Fruit fly (Drosophila melanogaster) whole organism, embryonic: ENCODE data around the gene CG14883.

ENCODE experiments used
- CG10462 ChIP-seq: fragments of 200-800 bp; sonication (Bioruptor generic); optimal IDR thresholded peaks from 2 replicates; lab custom pipeline; 2016; ENCODE audit warnings: missing biosample characterization, missing genetic modification characterization
- CG11085 ChIP-seq: fragments of 200-800 bp; sonication (Bioruptor generic); IDR thresholded peaks from 2 replicates; pipeline ENCODE4 v1.3.6; 2022; ENCODE audit warnings: missing biosample characterization, missing genetic modification characterization
- CG12299 ChIP-seq: fragments of 200-800 bp; sonication (Bioruptor generic); optimal IDR thresholded peaks from 2 replicates; lab custom pipeline; 2018; ENCODE audit warnings: missing biosample characterization, mild to moderate bottlenecking, missing genetic modification characterization
- CG12391 ChIP-seq: fragments of 200-800 bp; sonication (Bioruptor generic); optimal IDR thresholded peaks from 3 replicates; lab custom pipeline; 2018; ENCODE audit warnings: missing biosample characterization, mild to moderate bottlenecking, missing genetic modification characterization, moderate library complexity
- CG12744 ChIP-seq: fragments of 200-800 bp; sonication (Bioruptor generic); optimal IDR thresholded peaks from 2 replicates; lab custom pipeline; 2016; ENCODE audit warnings: missing biosample characterization, missing genetic modification characterization
- CG12769 ChIP-seq: fragments of 200-800 bp; sonication (Bioruptor generic); optimal IDR thresholded peaks from 2 replicates; lab custom pipeline; 2019; ENCODE audit warnings: missing biosample characterization, mild to moderate bottlenecking, missing genetic modification characterization, moderate library complexity
- CG15269 ChIP-seq: fragments of 200-800 bp; sonication (Bioruptor generic); optimal IDR thresholded peaks from 2 replicates; lab custom pipeline; 2018; ENCODE audit warnings: missing biosample characterization, mild to moderate bottlenecking, missing genetic modification characterization, moderate library complexity
- CG15514 ChIP-seq: fragments of 200-800 bp; sonication (Bioruptor generic); optimal IDR thresholded peaks from 3 replicates; lab custom pipeline; 2017; ENCODE audit warnings: missing biosample characterization, missing genetic modification characterization, mild to moderate bottlenecking, moderate library complexity, missing genetic modification reagents
- CG16815 ChIP-seq: fragments of 200-800 bp; sonication (Bioruptor generic); optimal IDR thresholded peaks from 3 replicates; lab custom pipeline; 2017; ENCODE audit warnings: missing biosample characterization, mild to moderate bottlenecking, missing genetic modification characterization
- CG17361 ChIP-seq: fragments of 200-800 bp; sonication (Bioruptor generic); IDR thresholded peaks from 3 replicates; pipeline ENCODE4 v1.3.6; 2022; ENCODE audit warnings: missing biosample characterization, missing genetic modification characterization
- CG1832 ChIP-seq: fragments of 200-800 bp; sonication (Bioruptor generic); optimal IDR thresholded peaks from 2 replicates; lab custom pipeline; 2017; ENCODE audit warnings: missing biosample characterization, mild to moderate bottlenecking, missing genetic modification characterization, inconsistent platforms
- CG3163 ChIP-seq: fragments of 200-800 bp; sonication (Bioruptor generic); optimal IDR thresholded peaks from 3 replicates; lab custom pipeline; 2016; ENCODE audit warnings: missing biosample characterization, missing genetic modification characterization
- CG32532 ChIP-seq: fragments of 200-800 bp; sonication (Bioruptor generic); IDR thresholded peaks from 2 replicates; pipeline ENCODE4 v1.3.6; 2022; ENCODE audit warnings: missing biosample characterization, missing genetic modification characterization
- CG3726 ChIP-seq: fragments of 200-800 bp; sonication (Bioruptor generic); IDR thresholded peaks from 3 replicates; pipeline ENCODE4, ENCODE4 v1.3.6; 2022; ENCODE audit warnings: missing biosample characterization, missing genetic modification characterization
- CG4282 ChIP-seq: fragments of 200-800 bp; sonication (Bioruptor generic); optimal IDR thresholded peaks from 2 replicates; lab custom pipeline; 2016; ENCODE audit warnings: missing biosample characterization, missing genetic modification characterization
- CG4424 ChIP-seq: fragments of 200-800 bp; sonication (Bioruptor generic); optimal IDR thresholded peaks from 3 replicates; lab custom pipeline; 2016; ENCODE audit warnings: missing biosample characterization, missing genetic modification characterization
- CG7271 ChIP-seq: fragments of 200-800 bp; sonication (Bioruptor generic); optimal IDR thresholded peaks from 2 replicates; lab custom pipeline; 2018; ENCODE audit warnings: missing biosample characterization, mild to moderate bottlenecking, missing genetic modification characterization, moderate library complexity
- CG7987 ChIP-seq: fragments of 200-800 bp; sonication (Bioruptor generic); optimal IDR thresholded peaks from 2 replicates; lab custom pipeline; 2018; ENCODE audit warnings: missing biosample characterization, mild to moderate bottlenecking, missing genetic modification characterization, moderate library complexity
- CG8388 ChIP-seq: fragments of 200-800 bp; sonication (Bioruptor generic); optimal IDR thresholded peaks from 2 replicates; lab custom pipeline; 2019; ENCODE audit warnings: missing biosample characterization, mild to moderate bottlenecking, missing genetic modification characterization, moderate library complexity
- CG9817 ChIP-seq: fragments of 200-800 bp; sonication (Bioruptor generic); optimal IDR thresholded peaks from 2 replicates; lab custom pipeline; 2018; ENCODE audit warnings: missing biosample characterization, mild to moderate bottlenecking, missing genetic modification characterization, moderate library complexity
- D19A ChIP-seq: fragments of 200-800 bp; optimal IDR thresholded peaks from 3 replicates; lab custom pipeline; 2019; ENCODE audit warnings: missing biosample characterization, mild to moderate bottlenecking, missing genetic modification characterization, moderate library complexity
- Dfd ChIP-seq, 2 experiments: fragments of >200 bp; optimal IDR thresholded peaks; 2 replicates each; lab custom pipeline; 2017; ENCODE audit warnings: missing biosample characterization in 2 of 2, missing genetic modification characterization in 2 of 2
- E2f2 ChIP-seq: fragments of 200-800 bp; sonication (Bioruptor generic); IDR thresholded peaks from 2 replicates; pipeline ENCODE4 v1.3.6; 2022; ENCODE audit warnings: missing biosample characterization, missing genetic modification characterization
- HLH3B ChIP-seq: fragments of 200-800 bp; sonication (Bioruptor generic); IDR thresholded peaks from 2 replicates; pipeline ENCODE4 v1.3.6; 2022; ENCODE audit warnings: missing biosample characterization, missing genetic modification characterization
- Jarid2 ChIP-seq: fragments of 200-800 bp; sonication (Bioruptor generic); optimal IDR thresholded peaks from 3 replicates; lab custom pipeline; 2017; ENCODE audit warnings: mild to moderate bottlenecking, missing biosample characterization, missing genetic modification reagents, missing genetic modification characterization
- Kr ChIP-seq: fragments of 200-800 bp; sonication (Bioruptor generic); optimal IDR thresholded peaks from 2 replicates; lab custom pipeline; 2017; ENCODE audit warnings: missing biosample characterization, mild to moderate bottlenecking, missing genetic modification characterization
- Med ChIP-seq: fragments of 200-800 bp; sonication (Bioruptor generic); peaks from one replicate; lab custom pipeline; 2016; ENCODE audit warnings: missing biosample characterization, missing genetic modification characterization, mild to moderate bottlenecking, inconsistent platforms, moderate library complexity
- Mrtf ChIP-seq: fragments of 200-800 bp; sonication (Bioruptor generic); IDR thresholded peaks from 3 replicates; pipeline ENCODE4 v1.3.6; 2022; ENCODE audit warnings: missing biosample characterization, missing genetic modification characterization
- NfI ChIP-seq: fragments of 200-800 bp; sonication (Bioruptor generic); optimal IDR thresholded peaks from 3 replicates; lab custom pipeline; 2018; ENCODE audit warnings: missing biosample characterization, mild to moderate bottlenecking, missing genetic modification characterization, moderate library complexity
- Oaz ChIP-seq: fragments of 200-800 bp; sonication (Bioruptor generic); IDR thresholded peaks from 2 replicates; pipeline ENCODE4 v1.3.6; 2022; ENCODE audit warnings: missing biosample characterization, missing genetic modification characterization
- Opbp ChIP-seq: fragments of 200-800 bp; sonication (Bioruptor generic); IDR thresholded peaks from 3 replicates; pipeline ENCODE4 v1.3.6; 2022; ENCODE audit warnings: missing biosample characterization, missing genetic modification characterization; ENCODE audit not compliant: partially characterized antibody
- az2 ChIP-seq: fragments of 200-800 bp; sonication (Bioruptor generic); optimal IDR thresholded peaks from 3 replicates; lab custom pipeline; 2016; ENCODE audit warnings: missing biosample characterization, missing genetic modification characterization
- bigmax ChIP-seq: fragments of 200-800 bp; sonication (Bioruptor generic); optimal IDR thresholded peaks from 2 replicates; lab custom pipeline; 2018; ENCODE audit warnings: missing biosample characterization, mild to moderate bottlenecking, missing genetic modification characterization
- caup ChIP-seq: fragments of 200-800 bp; sonication (Bioruptor generic); optimal IDR thresholded peaks from 3 replicates; lab custom pipeline; 2017; ENCODE audit warnings: missing biosample characterization, mild to moderate bottlenecking, missing genetic modification characterization, moderate library complexity; ENCODE audit not compliant: severe bottlenecking
- dmrt99B ChIP-seq: fragments of 200-800 bp; sonication (Bioruptor generic); optimal IDR thresholded peaks from 2 replicates; lab custom pipeline; 2018; ENCODE audit warnings: missing biosample characterization, mild to moderate bottlenecking, missing genetic modification characterization, moderate library complexity
- emc ChIP-seq: fragments of 200-800 bp; sonication (Bioruptor generic); optimal IDR thresholded peaks from 2 replicates; lab custom pipeline; 2016; ENCODE audit warnings: missing biosample characterization, missing genetic modification characterization
- eve ChIP-seq, 2 experiments: fragments of >200 bp; optimal IDR thresholded peaks; 2 replicates each; lab custom pipeline; 2017; ENCODE audit warnings: missing biosample characterization in 2 of 2, missing genetic modification characterization in 2 of 2
- exex ChIP-seq: fragments of 200-800 bp; sonication (Bioruptor generic); optimal IDR thresholded peaks from 4 replicates; lab custom pipeline; 2018; ENCODE audit warnings: missing biosample characterization, mild to moderate bottlenecking, missing genetic modification characterization, moderate library complexity
- fru ChIP-seq: fragments of >200 bp; optimal IDR thresholded peaks from 2 replicates; lab custom pipeline; 2017
- hkb ChIP-seq, 2 experiments: fragments of 200-800 bp in 1 of 2; fragments of >200 bp in 1 of 2; sonication (Bioruptor generic) in 1 of 2; IDR thresholded peaks in 1 of 2; optimal IDR thresholded peaks in 1 of 2; 2 replicates each; pipeline versions ENCODE4 v1.3.6 to Lab custom; 2017 to 2022; ENCODE audit warnings: missing biosample characterization in 1 of 2, missing genetic modification characterization in 1 of 2
- ind ChIP-seq: fragments of 200-800 bp; sonication (Bioruptor generic); optimal IDR thresholded peaks from 3 replicates; lab custom pipeline; 2016; ENCODE audit warnings: missing biosample characterization, missing genetic modification characterization
- kay ChIP-seq: fragments of 200-800 bp; sonication (Bioruptor generic); optimal IDR thresholded peaks from 2 replicates; lab custom pipeline; 2016; ENCODE audit warnings: missing biosample characterization, missing genetic modification characterization
- ken ChIP-seq: fragments of 200-800 bp; sonication (Bioruptor generic); IDR thresholded peaks from 3 replicates; pipeline ENCODE4 v1.3.6; 2022; ENCODE audit warnings: missing biosample characterization, missing genetic modification characterization
- nerfin-1 ChIP-seq: fragments of 200-800 bp; sonication (Bioruptor generic); optimal IDR thresholded peaks from 3 replicates; lab custom pipeline; 2019; ENCODE audit warnings: missing biosample characterization, mild to moderate bottlenecking, missing genetic modification characterization, moderate library complexity
- nom ChIP-seq: fragments of 200-800 bp; sonication (Bioruptor generic); optimal IDR thresholded peaks from 2 replicates; lab custom pipeline; 2017; ENCODE audit warnings: missing biosample characterization, missing genetic modification characterization, mild to moderate bottlenecking, moderate library complexity, missing genetic modification reagents
- org-1 ChIP-seq: fragments of 200-800 bp; sonication (Bioruptor generic); optimal IDR thresholded peaks from 2 replicates; lab custom pipeline; 2017; ENCODE audit warnings: missing biosample characterization, missing genetic modification characterization
- pfk ChIP-seq: fragments of 200-800 bp; sonication (Bioruptor generic); optimal IDR thresholded peaks from 2 replicates; lab custom pipeline; 2018; ENCODE audit warnings: missing biosample characterization, mild to moderate bottlenecking, missing genetic modification characterization, moderate library complexity
- ssp ChIP-seq: fragments of 200-800 bp; sonication (Bioruptor generic); IDR thresholded peaks from 2 replicates; pipeline ENCODE4 v1.3.6; 2022; ENCODE audit warnings: missing biosample characterization, missing genetic modification characterization
- vvl ChIP-seq: fragments of 200-800 bp; sonication (Bioruptor generic); IDR thresholded peaks from 2 replicates; pipeline ENCODE4 v1.3.6; 2022; ENCODE audit warnings: missing biosample characterization, missing genetic modification characterization
- wdn ChIP-seq: fragments of 200-800 bp; sonication (Bioruptor generic); IDR thresholded peaks from 2 replicates; pipeline ENCODE4 v1.3.6; 2022; ENCODE audit warnings: missing biosample characterization, missing genetic modification characterization

The CG14883 gene

dm6 chr3R:16502595-16503305, 46.9 kb downstream of the CG14883 start, which contains the start of gene CG42342 (continued):
- no peak for TF ChIP-seq bigmax (GFP tag; lab: Kevin White, UChicago)
- TF ChIP-seq eve (GFP tag; optimal IDR thresholded peaks at IDR 0.05; lab: Kevin White, UChicago), result peak in 1 of 2 experiments; percentile 11
- no peak for TF ChIP-seq org-1 (GFP tag; lab: Kevin White, UChicago)
- no peak for TF ChIP-seq NfI (GFP tag; lab: Kevin White, UChicago)
- TF ChIP-seq caup (GFP tag; lab: Kevin White, UChicago), result no peak
- TF ChIP-seq nom, result peak; percentile 20
- no peak for TF ChIP-seq emc
- no peak for TF ChIP-seq pfk (GFP tag; lab: Kevin White, UChicago)
- TF ChIP-seq wdn, result no peak
- TF ChIP-seq CG10462 (GFP tag; lab: Kevin White, UChicago), result no peak
- TF ChIP-seq CG32532 (GFP tag; lab: Robert Waterston, UW), result no peak
- no peak for TF ChIP-seq Mrtf (GFP tag; lab: Robert Waterston, UW)
- no peak for TF ChIP-seq nerfin-1 (tag; lab: Kevin White, UChicago)
- TF ChIP-seq vvl (GFP tag; lab: Robert Waterston, UW), result peak; percentile 65
- TF ChIP-seq CG7271 (tag; lab: Kevin White, UChicago), result no peak
- peak; percentile 89 for TF ChIP-seq Jarid2 (GFP tag; lab: Kevin White, UChicago)
- no peak for TF ChIP-seq CG7987
- no peak for TF ChIP-seq CG15514
- TF ChIP-seq Oaz (GFP tag; lab: Robert Waterston, UW), result no peak
- no peak for TF ChIP-seq exex (tag; lab: Kevin White, UChicago)
- TF ChIP-seq Dfd (GFP tag; optimal IDR thresholded peaks at IDR 0.05; lab: Kevin White, UChicago), result no peak
- no peak for TF ChIP-seq CG8388 (GFP tag; lab: Kevin White, UChicago)
- TF ChIP-seq CG12391 (tag; lab: Kevin White, UChicago), result no peak
- no peak for TF ChIP-seq ssp (GFP tag; lab: Robert Waterston, UW)
- no peak for TF ChIP-seq az2 (GFP tag; lab: Kevin White, UChicago)
- no peak for TF ChIP-seq ken (GFP tag; lab: Robert Waterston, UW)
- peak; percentile 75 for TF ChIP-seq Med (GFP tag; lab: Kevin White, UChicago)
- TF ChIP-seq CG17361 (GFP tag; lab: Robert Waterston, UW), result no peak
- no peak for TF ChIP-seq CG12299
- peak; percentile 3 for TF ChIP-seq D19A
- no peak for TF ChIP-seq CG11085 (GFP tag; lab: Robert Waterston, UW)
- TF ChIP-seq ind (GFP tag; lab: Kevin White, UChicago), result no peak
- TF ChIP-seq CG12744, result no peak
- no peak for TF ChIP-seq CG4424 (GFP tag; lab: Kevin White, UChicago)
- no peak for TF ChIP-seq fru (lab: Kevin White, UChicago)
- no peak for TF ChIP-seq E2f2 (GFP tag; lab: Robert Waterston, UW)
- no peak for TF ChIP-seq CG9817 (tag; lab: Kevin White, UChicago)
- no peak for TF ChIP-seq CG15269 (tag; lab: Kevin White, UChicago)
- TF ChIP-seq CG3163 (GFP tag; lab: Kevin White, UChicago), result peak; percentile 88
- TF ChIP-seq CG4282 (GFP tag; lab: Kevin White, UChicago), result no peak
- no peak for TF ChIP-seq CG16815 (GFP tag; lab: Kevin White, UChicago)
- TF ChIP-seq hkb (optimal IDR thresholded peaks at IDR 0.05; lab: Kevin White, UChicago), result no peak
- 0 out of 2 replicates have a peak, but pooled peaks have one; percentile 10 for TF ChIP-seq hkb (GFP tag; IDR thresholded peaks at IDR 0.05; lab: Robert Waterston, UW)
- TF ChIP-seq Opbp (GFP tag; lab: Robert Waterston, UW), result peak; percentile 49; the same call in 2 of the 3 replicates
- no peak for TF ChIP-seq dmrt99B (tag; lab: Kevin White, UChicago)
- no peak for TF ChIP-seq kay (GFP tag; lab: Kevin White, UChicago)
- no peak for TF ChIP-seq CG1832 (GFP tag; lab: Kevin White, UChicago)
- TF ChIP-seq HLH3B (GFP tag; lab: Robert Waterston, UW), result no peak
- no peak for TF ChIP-seq CG3726 (GFP tag; lab: Robert Waterston, UW)
- no peak for TF ChIP-seq CG12769
- TF ChIP-seq Kr (GFP tag; lab: Kevin White, UChicago), result peak; percentile 16
